Fruit fly (Drosophila melanogaster) whole organism, embryonic: Measurements from ENCODE around the gene hry.
A peak's percentile ranks its signal among the peaks of the same experiment; 100 is the strongest.

Source experiments
- Abd-B ChIP-seq: fragments of 200-800 bp; sonication (Bioruptor generic); optimal IDR thresholded peaks from 2 replicates; lab custom pipeline; 2018; ENCODE audit warnings: missing biosample characterization, mild to moderate bottlenecking, missing genetic modification characterization, moderate library complexity
- Atf3 ChIP-seq: fragments of 200-800 bp; sonication (Bioruptor generic); optimal IDR thresholded peaks from 3 replicates; lab custom pipeline; 2016; ENCODE audit warnings: missing biosample characterization, missing genetic modification characterization
- BtbVII ChIP-seq: fragments of 200-800 bp; sonication (Bioruptor generic); optimal IDR thresholded peaks from 3 replicates; lab custom pipeline; 2017; ENCODE audit warnings: missing biosample characterization, mild to moderate bottlenecking, missing genetic modification characterization
- CG10543 ChIP-seq: fragments of 200-800 bp; sonication (Bioruptor generic); optimal IDR thresholded peaks from 3 replicates; lab custom pipeline; 2017; ENCODE audit warnings: missing biosample characterization, mild to moderate bottlenecking, missing genetic modification characterization, moderate library complexity
- CG12769 ChIP-seq: fragments of 200-800 bp; sonication (Bioruptor generic); optimal IDR thresholded peaks from 2 replicates; lab custom pipeline; 2019; ENCODE audit warnings: missing biosample characterization, mild to moderate bottlenecking, missing genetic modification characterization, moderate library complexity
- CG14441 ChIP-seq: fragments of 200-800 bp; sonication (Bioruptor generic); IDR thresholded peaks from 2 replicates; pipeline ENCODE4 v1.3.6; 2022; ENCODE audit warnings: missing biosample characterization, missing genetic modification characterization
- CG16815 ChIP-seq: fragments of 200-800 bp; sonication (Bioruptor generic); optimal IDR thresholded peaks from 3 replicates; lab custom pipeline; 2017; ENCODE audit warnings: missing biosample characterization, mild to moderate bottlenecking, missing genetic modification characterization
- CG16863 ChIP-seq: fragments of 200-800 bp; sonication (Bioruptor generic); optimal IDR thresholded peaks from 3 replicates; lab custom pipeline; 2016; ENCODE audit warnings: missing biosample characterization, missing genetic modification characterization
- CG17802 ChIP-seq: fragments of 200-800 bp; sonication (Bioruptor generic); optimal IDR thresholded peaks from 2 replicates; lab custom pipeline; 2018; ENCODE audit warnings: missing biosample characterization, mild to moderate bottlenecking, missing genetic modification characterization, moderate library complexity
- CG2199 ChIP-seq: fragments of 200-800 bp; sonication (Bioruptor generic); IDR thresholded peaks from 3 replicates; pipeline ENCODE4 v1.3.6; 2022; ENCODE audit warnings: missing biosample characterization, missing genetic modification characterization
- CG34376 ChIP-seq: fragments of 200-800 bp; sonication (Bioruptor generic); optimal IDR thresholded peaks from 2 replicates; lab custom pipeline; 2018; ENCODE audit warnings: missing biosample characterization, mild to moderate bottlenecking, missing genetic modification characterization
- CG4328 ChIP-seq: fragments of 200-800 bp; sonication (Bioruptor generic); optimal IDR thresholded peaks from 3 replicates; lab custom pipeline; 2017; ENCODE audit warnings: missing biosample characterization, missing genetic modification reagents, missing genetic modification characterization
- CG4730 ChIP-seq: fragments of 200-800 bp; sonication (Bioruptor generic); IDR thresholded peaks from 2 replicates; pipeline ENCODE4 v1.3.6; 2022; ENCODE audit warnings: missing biosample characterization, missing genetic modification characterization
- CG9797 ChIP-seq: fragments of 200-800 bp; sonication (Bioruptor generic); optimal IDR thresholded peaks from 3 replicates; lab custom pipeline; 2018; ENCODE audit warnings: missing biosample characterization, mild to moderate bottlenecking, missing genetic modification characterization
- Deaf1 ChIP-seq: fragments of 200-800 bp; optimal IDR thresholded peaks from 3 replicates; lab custom pipeline; 2019; ENCODE audit warnings: missing biosample characterization, mild to moderate bottlenecking, missing genetic modification characterization, moderate library complexity
- Doc3 ChIP-seq: fragments of 200-800 bp; sonication (Bioruptor generic); IDR thresholded peaks from 3 replicates; pipeline ENCODE4 v1.3.6; 2022; ENCODE audit warnings: missing biosample characterization, missing genetic modification characterization; ENCODE audit not compliant: partially characterized antibody
- Hmr ChIP-seq: fragments of 200-800 bp; sonication (Bioruptor generic); optimal IDR thresholded peaks from 3 replicates; lab custom pipeline; 2017; ENCODE audit warnings: mild to moderate bottlenecking, missing biosample characterization, missing genetic modification reagents, missing genetic modification characterization
- Kr ChIP-seq: fragments of 200-800 bp; sonication (Bioruptor generic); optimal IDR thresholded peaks from 2 replicates; lab custom pipeline; 2017; ENCODE audit warnings: missing biosample characterization, mild to moderate bottlenecking, missing genetic modification characterization
- Med ChIP-seq: fragments of 200-800 bp; sonication (Bioruptor generic); peaks from one replicate; lab custom pipeline; 2016; ENCODE audit warnings: missing biosample characterization, missing genetic modification characterization, mild to moderate bottlenecking, inconsistent platforms, moderate library complexity
- NK7.1 ChIP-seq: fragments of 200-800 bp; sonication (Bioruptor generic); optimal IDR thresholded peaks from 3 replicates; lab custom pipeline; 2016; ENCODE audit warnings: missing biosample characterization, missing genetic modification characterization
- Scr ChIP-seq: fragments of 200-800 bp; sonication (Bioruptor generic); IDR thresholded peaks from 2 replicates; pipeline ENCODE4 v1.3.6; 2022; ENCODE audit warnings: missing biosample characterization, missing genetic modification characterization; ENCODE audit not compliant: partially characterized antibody
- YL-1 ChIP-seq: fragments of 200-800 bp; sonication (Bioruptor generic); optimal IDR thresholded peaks from 3 replicates; lab custom pipeline; 2017; ENCODE audit warnings: missing biosample characterization, mild to moderate bottlenecking, missing genetic modification characterization
- ab ChIP-seq: fragments of 200-800 bp; sonication (Bioruptor generic); optimal IDR thresholded peaks from 2 replicates; lab custom pipeline; 2016; ENCODE audit warnings: missing biosample characterization, missing genetic modification characterization
- ac ChIP-seq: fragments of 200-800 bp; sonication (Bioruptor generic); optimal IDR thresholded peaks from 3 replicates; lab custom pipeline; 2017; ENCODE audit warnings: missing biosample characterization, mild to moderate bottlenecking, missing genetic modification characterization
- amos ChIP-seq: fragments of 200-800 bp; sonication (Bioruptor generic); IDR thresholded peaks from 2 replicates; pipeline ENCODE4 v1.3.6; 2022; ENCODE audit warnings: missing biosample characterization, missing genetic modification characterization; ENCODE audit not compliant: partially characterized antibody
- ase ChIP-seq: fragments of 200-800 bp; sonication (Bioruptor generic); IDR thresholded peaks from 3 replicates; pipeline ENCODE4 v1.3.6; 2022; ENCODE audit warnings: missing biosample characterization, missing genetic modification characterization
- bbx ChIP-seq: fragments of 200-800 bp; sonication (Bioruptor generic); IDR thresholded peaks from 2 replicates; pipeline ENCODE4 v1.3.6; 2022; ENCODE audit warnings: missing biosample characterization, missing genetic modification characterization; ENCODE audit not compliant: partially characterized antibody
- cas ChIP-seq: fragments of 200-800 bp; sonication (Bioruptor generic); IDR thresholded peaks from 2 replicates; pipeline ENCODE4 v1.3.6; 2022; ENCODE audit warnings: missing biosample characterization, missing genetic modification characterization
- cg ChIP-seq: fragments of 200-800 bp; sonication (Bioruptor generic); optimal IDR thresholded peaks from 3 replicates; lab custom pipeline; 2019; ENCODE audit warnings: missing biosample characterization, mild to moderate bottlenecking, missing genetic modification characterization, moderate library complexity
- chm ChIP-seq: fragments of 200-800 bp; sonication (Bioruptor generic); IDR thresholded peaks from 2 replicates; pipeline ENCODE4 v1.3.6; 2022; ENCODE audit warnings: missing biosample characterization, missing genetic modification characterization
- crc ChIP-seq: fragments of 200-800 bp; sonication (Bioruptor generic); optimal IDR thresholded peaks from 2 replicates; lab custom pipeline; 2016; ENCODE audit warnings: missing biosample characterization, missing genetic modification characterization
- crol ChIP-seq: fragments of 200-800 bp; sonication (Bioruptor generic); IDR thresholded peaks from 2 replicates; pipeline ENCODE4 v1.3.6; 2022; ENCODE audit warnings: missing biosample characterization, missing genetic modification characterization
- dan ChIP-seq: fragments of 200-800 bp; sonication (Bioruptor generic); IDR thresholded peaks from 2 replicates; pipeline ENCODE4 v1.3.6; 2022; ENCODE audit warnings: missing biosample characterization, missing genetic modification characterization
- ewg ChIP-seq: fragments of 200-800 bp; sonication (Bioruptor generic); optimal IDR thresholded peaks from 3 replicates; lab custom pipeline; 2017; ENCODE audit warnings: mild to moderate bottlenecking, missing biosample characterization, missing genetic modification reagents, missing genetic modification characterization
- fu2 ChIP-seq: fragments of 200-800 bp; sonication (Bioruptor generic); optimal IDR thresholded peaks from 2 replicates; lab custom pipeline; 2016; ENCODE audit warnings: missing biosample characterization, missing genetic modification characterization
- gsb-n ChIP-seq: fragments of 200-800 bp; sonication (Bioruptor generic); optimal IDR thresholded peaks from 3 replicates; lab custom pipeline; 2018; ENCODE audit warnings: missing biosample characterization, mild to moderate bottlenecking, missing genetic modification characterization
- hbn ChIP-seq: fragments of 200-800 bp; sonication (Bioruptor generic); IDR thresholded peaks from 2 replicates; pipeline ENCODE4 v1.3.6; 2022; ENCODE audit warnings: missing biosample characterization, missing genetic modification characterization; ENCODE audit not compliant: partially characterized antibody
- hth ChIP-seq: fragments of >200 bp; optimal IDR thresholded peaks from 2 replicates; lab custom pipeline; 2017; ENCODE audit warnings: inconsistent platforms
- maf-S ChIP-seq: fragments of 200-800 bp; sonication (Bioruptor generic); optimal IDR thresholded peaks from 2 replicates; lab custom pipeline; 2016; ENCODE audit warnings: missing biosample characterization, missing genetic modification characterization
- pfk ChIP-seq: fragments of 200-800 bp; sonication (Bioruptor generic); optimal IDR thresholded peaks from 2 replicates; lab custom pipeline; 2018; ENCODE audit warnings: missing biosample characterization, mild to moderate bottlenecking, missing genetic modification characterization, moderate library complexity
- pros ChIP-seq: fragments of 200-800 bp; sonication (Bioruptor generic); optimal IDR thresholded peaks from 3 replicates; lab custom pipeline; 2019; ENCODE audit warnings: missing biosample characterization, mild to moderate bottlenecking, missing genetic modification characterization, moderate library complexity
- repo ChIP-seq: fragments of 200-800 bp; sonication (Bioruptor generic); optimal IDR thresholded peaks from 2 replicates; lab custom pipeline; 2016; ENCODE audit warnings: missing biosample characterization, missing genetic modification characterization
- scrt ChIP-seq: fragments of 200-800 bp; sonication (Bioruptor generic); optimal IDR thresholded peaks from 2 replicates; lab custom pipeline; 2018; ENCODE audit warnings: missing biosample characterization, mild to moderate bottlenecking, missing genetic modification characterization, moderate library complexity
- sd ChIP-seq: fragments of 200-800 bp; sonication (Bioruptor generic); optimal IDR thresholded peaks from 3 replicates; lab custom pipeline; 2018; ENCODE audit warnings: missing biosample characterization, mild to moderate bottlenecking, missing genetic modification characterization, moderate library complexity
- slbo ChIP-seq: fragments of 200-800 bp; sonication (Bioruptor generic); IDR thresholded peaks from 2 replicates; pipeline ENCODE4 v1.3.6; 2022; ENCODE audit warnings: missing biosample characterization, missing genetic modification characterization
- sr ChIP-seq: fragments of 200-800 bp; sonication (Bioruptor generic); IDR thresholded peaks from 3 replicates; pipeline ENCODE4 v1.3.6; 2022; ENCODE audit warnings: missing biosample characterization, missing genetic modification characterization

The hry gene

dm6 chr3L:8628964-8629363 lies 46.6 kb upstream of the hry start (continued):
- TF ChIP-seq Hmr, result no peak
- TF ChIP-seq NK7.1 (GFP tag; lab: Kevin White, UChicago), result no peak
- TF ChIP-seq scrt, result no peak
- no peak for TF ChIP-seq fu2 (GFP tag; lab: Kevin White, UChicago)
- no peak for TF ChIP-seq ab
- no peak for TF ChIP-seq repo (GFP tag; lab: Kevin White, UChicago)
- peak; percentile 77 for TF ChIP-seq CG14441
- TF ChIP-seq CG2199 (GFP tag; lab: Robert Waterston, UW), result no peak
- TF ChIP-seq pfk, result no peak
- no peak for TF ChIP-seq pros (GFP tag; lab: Kevin White, UChicago)
- TF ChIP-seq slbo (GFP tag; lab: Robert Waterston, UW), result peak; percentile 58
- TF ChIP-seq BtbVII (GFP tag; lab: Kevin White, UChicago), result no peak
- TF ChIP-seq ac (GFP tag; lab: Kevin White, UChicago), result no peak
- TF ChIP-seq Doc3, result no peak
- TF ChIP-seq cas (GFP tag; lab: Robert Waterston, UW), result 0 out of 2 replicates have a peak, but pooled peaks have one; percentile 11
- TF ChIP-seq hth (lab: Kevin White, UChicago), result no peak
- no peak for TF ChIP-seq bbx (GFP tag; lab: Robert Waterston, UW)
- TF ChIP-seq crc (GFP tag; lab: Kevin White, UChicago), result no peak
- TF ChIP-seq CG34376 (GFP tag; lab: Kevin White, UChicago), result no peak
- TF ChIP-seq CG4328 (GFP tag; lab: Kevin White, UChicago), result peak; percentile 59
- no peak for TF ChIP-seq Kr (GFP tag; lab: Kevin White, UChicago)
- TF ChIP-seq CG9797 (GFP tag; lab: Kevin White, UChicago), result no peak
- TF ChIP-seq chm, result no peak
- no peak for TF ChIP-seq CG16863 (GFP tag; lab: Kevin White, UChicago)
- TF ChIP-seq maf-S (GFP tag; lab: Kevin White, UChicago), result no peak
- no peak for TF ChIP-seq dan
- no peak for TF ChIP-seq Scr
- TF ChIP-seq CG16815 (GFP tag; lab: Kevin White, UChicago), result no peak
- TF ChIP-seq CG4730, result peak; percentile 78
- no peak for TF ChIP-seq YL-1
- peak; percentile 51 for TF ChIP-seq gsb-n
- TF ChIP-seq ase (GFP tag; lab: Robert Waterston, UW), result peak; percentile 72
- TF ChIP-seq hbn, result no peak
- peak; percentile 21 for TF ChIP-seq ewg (GFP tag; lab: Kevin White, UChicago)
- no peak for TF ChIP-seq Abd-B (GFP tag; lab: Kevin White, UChicago)

dm6 chr3L:8629701-8630343 lies 45.7 kb upstream of the hry start:
- TF ChIP-seq CG10543 (peak; percentile 65), CG17802 (no peak), cg (GFP tag; lab: Kevin White, UChicago) (peak; percentile 0), amos (no peak), sd (tag; lab: Kevin White, UChicago) (peak; percentile 88), sr (peak; percentile 87), crol (GFP tag; lab: Robert Waterston, UW) (0 out of 2 replicates have a peak, but pooled peaks have one; percentile 11), Deaf1 (tag; lab: Kevin White, UChicago) (peak; percentile 22), Med (GFP tag; lab: Kevin White, UChicago) (peak; percentile 73), CG12769 (tag; lab: Kevin White, UChicago) (peak; percentile 51), Atf3 (GFP tag; lab: Kevin White, UChicago) (no peak)
